Worm (Caenorhabditis elegans): ENCODE measurements around the gene F59B2.9.

Gene F59B2.9

ce11 chrIII:9052371-9052978 lies 40.3 kb upstream of the F59B2.9 start (continued):
- TF ChIP-seq let-526 (GFP tag; IDR thresholded peaks at IDR 0.05) (peak; percentile 85), nhr-120 (GFP tag; IDR thresholded peaks at IDR 0.05) (no peak), nfya-1 (tag; optimal IDR thresholded peaks at IDR 0.05; ENCODE audit: borderline replicate concordance, insufficient read depth) (no peak), mes-4 (tag; optimal IDR thresholded peaks at IDR 0.05) (no peak), Y95B8A.8 (GFP tag; IDR thresholded peaks at IDR 0.05) (peak; percentile 21; the same call in 1 of the 2 replicates), rpc-1 (optimal IDR thresholded peaks at IDR 0.05) (no peak), rpc-1 (tag; optimal IDR thresholded peaks at IDR 0.05) (no peak), snpc-4 (GFP tag; optimal IDR thresholded peaks at IDR 0.05) (no peak), snpc-4 (tag; optimal IDR thresholded peaks at IDR 0.05) (peak in 1 of 4 experiments; percentile 54), pha-4 (tag; optimal IDR thresholded peaks at IDR 0.05) (no peak), F37B4.10 (GFP tag; IDR thresholded peaks at IDR 0.05) (no peak), K12H6.12 (tag; optimal IDR thresholded peaks at IDR 0.05) (peak; percentile 29), unc-130 (GFP tag; optimal IDR thresholded peaks at IDR 0.05) (no peak), hmg-20 (GFP tag; IDR thresholded peaks at IDR 0.05) (no peak), die-1 (tag; optimal IDR thresholded peaks at IDR 0.05) (peak; percentile 31), nhr-179 (tag; optimal IDR thresholded peaks at IDR 0.05) (no peak), F39B2.1 (GFP tag; IDR thresholded peaks at IDR 0.05) (no peak), F49E8.2 (tag; optimal IDR thresholded peaks at IDR 0.05; ENCODE audit: insufficient read depth) (no peak), ekl-4 (GFP tag; IDR thresholded peaks at IDR 0.05) (no peak; the same call in 1 of the 2 replicates), ceh-79 (tag; optimal IDR thresholded peaks at IDR 0.05) (peak; percentile 38), nfya-2 (GFP tag; IDR thresholded peaks at IDR 0.05) (0 out of 2 replicates have a peak, but pooled peaks have one; percentile 44), ceh-40 (GFP tag; IDR thresholded peaks at IDR 0.05) (peak; percentile 72; the same call in 1 of the 2 replicates), C06A6.2 (GFP tag; conservative IDR thresholded peaks at IDR 0.05) (0 out of 2 replicates have a peak, but pooled peaks have one; percentile 10), mel-28 (tag; optimal IDR thresholded peaks at IDR 0.05; ENCODE audit: borderline replicate concordance) (no peak), xnd-1 (tag; optimal IDR thresholded peaks at IDR 0.05) (no peak), sdz-38 (tag; optimal IDR thresholded peaks at IDR 0.05) (no peak), ztf-3 (GFP tag; optimal IDR thresholded peaks at IDR 0.05) (peak; percentile 60), attf-5 (GFP tag; optimal IDR thresholded peaks at IDR 0.05) (peak; percentile 68), B0035.1 (tag; optimal IDR thresholded peaks at IDR 0.05) (peak; percentile 50), lin-35 (GFP tag; optimal IDR thresholded peaks at IDR 0.05) (no peak), lsy-27 (tag; optimal IDR thresholded peaks at IDR 0.05; ENCODE audit: borderline replicate concordance, insufficient read depth) (no peak), sptf-2 (GFP tag; optimal IDR thresholded peaks at IDR 0.05) (no peak), chd-7 (tag; optimal IDR thresholded peaks at IDR 0.05) (peak; percentile 76), mxl-1 (tag; optimal IDR thresholded peaks at IDR 0.05) (no peak), T26A5.8 (tag; optimal IDR thresholded peaks at IDR 0.05) (no peak), hmg-1.2 (GFP tag; IDR thresholded peaks at IDR 0.05) (peak; percentile 83; the same call in 1 of the 2 replicates), hsf-1 (GFP tag; IDR thresholded peaks at IDR 0.05) (peak; percentile 47), C17E4.6 (GFP tag; IDR thresholded peaks at IDR 0.05) (no peak), F10E7.11 (tag; optimal IDR thresholded peaks at IDR 0.05) (peak; percentile 24), ccch-3 (GFP tag; optimal IDR thresholded peaks at IDR 0.05) (no peak), lin-40 (tag; optimal IDR thresholded peaks at IDR 0.05) (peak; percentile 17), nhr-80 (tag; optimal IDR thresholded peaks at IDR 0.05) (peak; percentile 49), ets-4 (GFP tag; optimal IDR thresholded peaks at IDR 0.05) (peak; percentile 71), B0261.1 (tag; optimal IDR thresholded peaks at IDR 0.05) (no peak), rcor-1 (GFP tag; IDR thresholded peaks at IDR 0.05) (peak; percentile 53), F57A8.1 (GFP tag; optimal IDR thresholded peaks at IDR 0.05) (no peak), attf-6 (GFP tag; IDR thresholded peaks at IDR 0.05) (no peak), snpc-1.3 (tag; optimal IDR thresholded peaks at IDR 0.05; ENCODE audit: insufficient read depth) (no peak)

Measured in whole organism, young adult.